ENCODE assay signal across 2 fruit fly cellular contexts in genomic region chr3L:19520645-19521044, dm6.
TF ChIP-seq lines count a peak whose summit lies in the region.

TSS of gene Cpr76Bc (plus strand) at chr3L:19520945.

- no peak for TF ChIP-seq CTCF in whole organism, embryonic (GFP tag; optimal IDR thresholded peaks at IDR 0.05; lab: Kevin White, UChicago)

TF ChIP-seq in whole organism, embryonic, 481 proteins besides CTCF, POLR2A, EP300 and RAD21:
- TF ChIP-seq Ets65A (GFP tag; lab: Kevin White, UChicago) (peak; percentile 26), CG3847 (GFP tag; IDR thresholded peaks at IDR 0.05; lab: Robert Waterston, UW) (no peak), Drgx (GFP tag; IDR thresholded peaks at IDR 0.05; lab: Robert Waterston, UW) (0 out of 2 replicates have a peak, but pooled peaks have one; percentile 37), oc (tag; optimal IDR thresholded peaks at IDR 0.05; lab: Kevin White, UChicago) (peak; percentile 12)

TF ChIP-seq in whole organism, prepupa, 60 proteins besides CTCF, POLR2A, EP300 and RAD21:
- TF ChIP-seq cyc (GFP tag; optimal IDR thresholded peaks at IDR 0.05; lab: Kevin White, UChicago) (no peak), CG15336 (GFP tag; IDR thresholded peaks at IDR 0.05; lab: Robert Waterston, UW) (peak; percentile 36; the same call in 1 of the 2 replicates), Lpt (GFP tag; optimal IDR thresholded peaks at IDR 0.05; lab: Kevin White, UChicago) (peak; percentile 4), Eip78C (GFP tag; lab: Kevin White, UChicago) (peak; percentile 18)
TF ChIP-seq in whole organism, prepupa: peak in this region for 3.

Comparison
In these comparisons a context has a peak if more than half of its experiments do, and no peak if none do; other contexts are left out.
1. Of the 7 proteins assayed by ChIP-seq in both whole organism, embryonic and whole organism, prepupa: peak only in whole organism, embryonic: none; only in whole organism, prepupa: Lpt; in both: none; in neither: 6.